Fruit fly (Drosophila melanogaster): Measurements from ENCODE around the gene CG10584.

The CG10584 gene

DNA sequence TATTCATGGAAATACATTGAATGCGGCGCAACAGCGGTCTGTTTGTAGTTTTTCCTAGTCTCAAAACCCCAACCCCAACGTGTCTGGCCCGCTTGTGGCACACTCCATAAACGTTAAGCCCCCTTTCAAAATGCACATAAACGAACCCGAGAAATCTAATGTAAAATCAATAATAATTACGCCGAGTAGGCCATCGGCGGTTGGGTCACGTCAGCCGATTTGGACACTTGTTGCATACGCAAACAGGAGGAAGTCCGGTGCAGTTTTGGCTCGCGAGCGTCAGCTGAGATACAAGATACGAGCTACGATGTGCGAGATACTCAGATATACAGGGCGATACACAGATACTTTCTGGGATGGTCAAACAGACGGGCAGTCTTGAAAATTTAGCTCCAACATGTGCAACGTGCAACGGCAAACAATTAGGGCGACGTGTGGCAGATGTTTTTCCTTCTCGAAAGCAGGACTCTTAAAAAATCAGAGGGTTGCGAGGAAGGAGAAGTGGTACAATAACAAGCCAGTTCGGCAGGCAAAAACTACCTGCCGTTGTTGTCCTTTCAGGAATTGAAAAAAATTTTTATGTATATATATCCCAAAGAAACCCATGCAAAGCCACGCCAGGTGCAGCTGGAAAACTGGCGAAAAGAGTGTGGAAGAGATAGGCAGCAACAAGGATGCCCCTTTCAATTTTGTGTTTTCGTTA lies 35.2 kb upstream of the CG10584 start:
- TF ChIP-seq CG32006 (GFP tag; optimal IDR thresholded peaks at IDR 0.05) (no peak), Met (GFP tag; optimal IDR thresholded peaks at IDR 0.05) (no peak), CG8119 (GFP tag; IDR thresholded peaks at IDR 0.05) (no peak), esn (GFP tag; optimal IDR thresholded peaks at IDR 0.05) (no peak), Eip78C (GFP tag) (no peak), vri (GFP tag; optimal IDR thresholded peaks at IDR 0.05) (no peak), Hr38 (GFP tag; optimal IDR thresholded peaks at IDR 0.05) (no peak), topi (GFP tag; optimal IDR thresholded peaks at IDR 0.05) (no peak)

DNA sequence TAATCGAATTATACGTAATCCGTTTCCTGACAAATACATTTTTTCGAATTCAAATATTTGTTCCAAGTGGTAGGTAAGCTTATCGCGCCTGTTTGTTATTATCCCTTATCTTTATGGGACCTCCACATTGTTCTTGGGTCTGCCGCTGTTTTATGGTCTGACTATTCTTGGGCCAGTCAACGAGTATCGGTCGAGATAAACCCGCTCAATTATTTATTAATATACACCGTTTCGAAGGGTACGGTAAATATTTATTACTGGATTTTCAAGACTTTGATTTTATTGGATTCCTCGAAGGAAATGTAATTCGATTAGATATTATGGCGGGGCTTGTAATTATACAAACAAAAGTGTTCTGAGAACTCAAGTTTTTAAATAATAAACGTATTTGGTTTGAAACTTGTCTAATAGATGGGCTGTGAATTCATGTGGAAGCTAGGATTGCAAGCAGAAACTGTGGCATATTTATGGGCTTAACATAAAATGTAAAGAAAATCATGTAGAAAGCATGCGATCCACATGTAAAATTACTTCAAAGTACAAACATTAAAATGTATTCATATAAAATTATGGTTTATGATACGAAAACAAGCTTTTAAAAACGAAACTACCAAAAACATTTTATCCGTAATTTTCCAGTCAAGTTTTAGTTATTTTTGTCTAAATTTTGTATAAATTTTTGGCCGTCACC lies 34.2 kb upstream of the CG10584 start, which contains the start of gene CG43072:
CG43072 (plus strand) TSS at position 641 of the 691 bp plus-strand sequence.
- peak; percentile 30 for TF ChIP-seq vri (GFP tag; optimal IDR thresholded peaks at IDR 0.05)
- TF ChIP-seq Ets21C (GFP tag; optimal IDR thresholded peaks at IDR 0.05), result no peak
- no peak for TF ChIP-seq Gug (GFP tag; IDR thresholded peaks at IDR 0.05)
- no peak for TF ChIP-seq CG4318 (GFP tag; optimal IDR thresholded peaks at IDR 0.05)
- no peak for TF ChIP-seq CG32006 (GFP tag; optimal IDR thresholded peaks at IDR 0.05)
- no peak for TF ChIP-seq Ets96B (tag; optimal IDR thresholded peaks at IDR 0.05)
- TF ChIP-seq CG7368 (GFP tag; optimal IDR thresholded peaks at IDR 0.05), result no peak
- no peak for TF ChIP-seq CG6163 (GFP tag; IDR thresholded peaks at IDR 0.05)
- TF ChIP-seq Eip93F (GFP tag; optimal IDR thresholded peaks at IDR 0.05), result peak; percentile 24
- TF ChIP-seq CG11902 (GFP tag; optimal IDR thresholded peaks at IDR 0.05), result no peak
- no peak for TF ChIP-seq fd85E (GFP tag; optimal IDR thresholded peaks at IDR 0.05)
- TF ChIP-seq dsx (GFP tag; optimal IDR thresholded peaks at IDR 0.05; ENCODE audit: poor library complexity, severe bottlenecking), result no peak
- TF ChIP-seq CG10669 (GFP tag; optimal IDR thresholded peaks at IDR 0.05), result no peak
- no peak for TF ChIP-seq CG10631 (GFP tag; optimal IDR thresholded peaks at IDR 0.05)
- TF ChIP-seq Met (GFP tag; optimal IDR thresholded peaks at IDR 0.05), result no peak
- TF ChIP-seq eg (GFP tag; IDR thresholded peaks at IDR 0.05), result no peak
- TF ChIP-seq CG1621 (tag; optimal IDR thresholded peaks at IDR 0.05), result no peak
- TF ChIP-seq ss (GFP tag; optimal IDR thresholded peaks at IDR 0.05), result peak in 1 of 2 experiments; percentile 6
- TF ChIP-seq CG3919 (GFP tag; optimal IDR thresholded peaks at IDR 0.05), result no peak
- TF ChIP-seq CG6792 (GFP tag; optimal IDR thresholded peaks at IDR 0.05), result no peak
- TF ChIP-seq Blimp-1 (GFP tag; optimal IDR thresholded peaks at IDR 0.05), result no peak
- peak; percentile 38 for TF ChIP-seq fkh (GFP tag; optimal IDR thresholded peaks at IDR 0.05)
- peak; percentile 67 for TF ChIP-seq Eip78C (GFP tag)
- TF ChIP-seq CG8319 (GFP tag; optimal IDR thresholded peaks at IDR 0.05), result no peak
- TF ChIP-seq esn (GFP tag; optimal IDR thresholded peaks at IDR 0.05), result no peak
- peak; percentile 4 for TF ChIP-seq Sox14 (GFP tag; optimal IDR thresholded peaks at IDR 0.05)
- no peak for TF ChIP-seq CG34406 (GFP tag; optimal IDR thresholded peaks at IDR 0.05)

dm6 chr3L:21064587-21064986 lies 33.4 kb upstream of the CG10584 start:
- TF ChIP-seq dac (GFP tag; optimal IDR thresholded peaks at IDR 0.05) (no peak), Eip78C (GFP tag) (peak; percentile 69)

dm6 chr3L:21061968-21062367 lies 30.8 kb upstream of the CG10584 start:
- TF ChIP-seq fkh (GFP tag; optimal IDR thresholded peaks at IDR 0.05) (peak; percentile 52), CG11294 (GFP tag; IDR thresholded peaks at IDR 0.05) (no peak)
